Worm (Caenorhabditis elegans): Measurements from ENCODE around the gene R05D8.9.

DNA sequence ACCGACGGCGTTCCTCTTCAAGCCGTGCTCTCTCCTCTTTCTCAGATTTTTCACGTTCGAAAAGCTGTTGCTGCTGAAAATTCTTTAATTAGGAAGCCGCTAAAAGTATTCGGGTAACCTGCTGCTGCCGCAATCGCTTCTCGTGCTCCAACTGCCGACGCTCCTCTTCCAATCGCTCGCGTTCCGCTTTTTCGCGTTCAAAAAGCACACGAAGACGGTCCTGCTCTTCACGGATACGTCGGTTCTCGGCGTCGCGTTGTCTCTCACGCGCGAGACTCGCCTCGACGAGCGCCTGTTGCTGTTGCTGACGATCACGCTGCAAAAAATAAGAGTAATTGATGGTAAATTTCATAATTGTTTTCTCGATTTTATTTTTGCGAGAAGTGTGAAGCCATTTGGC is 33.3 kb upstream of the R05D8.9 start:
- TF ChIP-seq W03F9.2 (tag; optimal IDR thresholded peaks at IDR 0.05), result no peak
- TF ChIP-seq dao-5 (tag; optimal IDR thresholded peaks at IDR 0.05), result no peak

Measured in whole organism, L4/young adult.